Fruit fly (Drosophila melanogaster) whole organism, embryonic: ENCODE results near the gene CG11560.

Experiments used
- CG10654 ChIP-seq: fragments of 200-800 bp; sonication (Bioruptor generic); optimal IDR thresholded peaks from 2 replicates; lab custom pipeline; 2016; ENCODE audit warnings: missing biosample characterization, missing genetic modification characterization
- CG12104 ChIP-seq: fragments of 200-800 bp; sonication (Bioruptor generic); optimal IDR thresholded peaks from 3 replicates; lab custom pipeline; 2016; ENCODE audit warnings: missing biosample characterization, missing genetic modification characterization
- CG12769 ChIP-seq: fragments of 200-800 bp; sonication (Bioruptor generic); optimal IDR thresholded peaks from 2 replicates; lab custom pipeline; 2019; ENCODE audit warnings: missing biosample characterization, mild to moderate bottlenecking, missing genetic modification characterization, moderate library complexity
- CG13624 ChIP-seq: fragments of 200-800 bp; sonication (Bioruptor generic); optimal IDR thresholded peaks from 2 replicates; lab custom pipeline; 2016; ENCODE audit warnings: missing biosample characterization, missing genetic modification characterization
- CG15073 ChIP-seq: fragments of 200-800 bp; sonication (Bioruptor generic); optimal IDR thresholded peaks from 2 replicates; lab custom pipeline; 2016; ENCODE audit warnings: missing biosample characterization, missing genetic modification characterization
- CG15696 ChIP-seq: fragments of 200-800 bp; sonication (Bioruptor generic); optimal IDR thresholded peaks from 2 replicates; lab custom pipeline; 2019; ENCODE audit warnings: missing biosample characterization, mild to moderate bottlenecking, missing genetic modification characterization, moderate library complexity
- CG16813 ChIP-seq: fragments of 200-800 bp; sonication (Bioruptor generic); IDR thresholded peaks from 3 replicates; pipeline ENCODE4 v1.3.6; 2022; ENCODE audit warnings: missing biosample characterization, missing genetic modification characterization; ENCODE audit not compliant: partially characterized antibody
- CG18619 ChIP-seq: fragments of 200-800 bp; sonication (Bioruptor generic); optimal IDR thresholded peaks from 3 replicates; lab custom pipeline; 2017; ENCODE audit warnings: missing biosample characterization, mild to moderate bottlenecking, missing genetic modification characterization
- CG2199 ChIP-seq: fragments of 200-800 bp; sonication (Bioruptor generic); IDR thresholded peaks from 3 replicates; pipeline ENCODE4 v1.3.6; 2022; ENCODE audit warnings: missing biosample characterization, missing genetic modification characterization
- CG30431 ChIP-seq: fragments of 200-800 bp; sonication (Bioruptor generic); optimal IDR thresholded peaks from 2 replicates; lab custom pipeline; 2017; ENCODE audit warnings: missing biosample characterization, missing genetic modification characterization
- CG31441 ChIP-seq: fragments of 200-800 bp; sonication (Bioruptor generic); IDR thresholded peaks from 2 replicates; pipeline ENCODE4 v1.3.6; 2022; ENCODE audit warnings: missing biosample characterization, missing genetic modification characterization
- CG3995 ChIP-seq: fragments of 200-800 bp; sonication (Bioruptor generic); optimal IDR thresholded peaks from 3 replicates; lab custom pipeline; 2016; ENCODE audit warnings: missing biosample characterization, missing genetic modification characterization
- CG4328 ChIP-seq: fragments of 200-800 bp; sonication (Bioruptor generic); optimal IDR thresholded peaks from 3 replicates; lab custom pipeline; 2017; ENCODE audit warnings: missing biosample characterization, missing genetic modification reagents, missing genetic modification characterization
- CG4360 ChIP-seq: fragments of 200-800 bp; sonication (Bioruptor generic); IDR thresholded peaks from 2 replicates; pipeline ENCODE4 v1.3.6; 2022; ENCODE audit warnings: missing biosample characterization, missing genetic modification characterization
- CG6689 ChIP-seq: fragments of 200-800 bp; sonication (Bioruptor generic); IDR thresholded peaks from 2 replicates; pipeline ENCODE4 v1.3.6; 2022; ENCODE audit warnings: missing biosample characterization, missing genetic modification characterization
- CG6813 ChIP-seq: fragments of 200-800 bp; sonication (Bioruptor generic); optimal IDR thresholded peaks from 2 replicates; lab custom pipeline; 2017; ENCODE audit warnings: missing biosample characterization, missing genetic modification characterization, mild to moderate bottlenecking, moderate library complexity, missing genetic modification reagents
- CG8281 ChIP-seq: fragments of 200-800 bp; sonication (Bioruptor generic); optimal IDR thresholded peaks from 2 replicates; lab custom pipeline; 2018; ENCODE audit warnings: missing biosample characterization, mild to moderate bottlenecking, missing genetic modification characterization, moderate library complexity
- CG8944 ChIP-seq: fragments of 200-800 bp; sonication (Bioruptor generic); optimal IDR thresholded peaks from 3 replicates; lab custom pipeline; 2016; ENCODE audit warnings: missing biosample characterization, missing genetic modification characterization
- CG9876 ChIP-seq: fragments of 200-800 bp; sonication (Bioruptor generic); optimal IDR thresholded peaks from 2 replicates; lab custom pipeline; 2016; ENCODE audit warnings: missing biosample characterization, missing genetic modification characterization
- Hr3 ChIP-seq: fragments of 200-800 bp; sonication (Bioruptor generic); optimal IDR thresholded peaks from 3 replicates; lab custom pipeline; 2016; ENCODE audit warnings: missing biosample characterization, missing genetic modification characterization
- Lpt ChIP-seq: fragments of >200 bp; optimal IDR thresholded peaks from 2 replicates; lab custom pipeline; 2018; ENCODE audit warnings: missing biosample characterization, missing genetic modification characterization
- Meics ChIP-seq: fragments of 200-800 bp; sonication (Bioruptor generic); optimal IDR thresholded peaks from 2 replicates; lab custom pipeline; 2017; ENCODE audit warnings: missing biosample characterization, mild to moderate bottlenecking, missing genetic modification characterization
- NFAT ChIP-seq: fragments of 200-800 bp; sonication (Bioruptor generic); IDR thresholded peaks from 2 replicates; pipeline ENCODE4 v1.3.6; 2022; ENCODE audit warnings: missing biosample characterization, missing genetic modification characterization
- NfI ChIP-seq: fragments of 200-800 bp; sonication (Bioruptor generic); optimal IDR thresholded peaks from 3 replicates; lab custom pipeline; 2018; ENCODE audit warnings: missing biosample characterization, mild to moderate bottlenecking, missing genetic modification characterization, moderate library complexity
- Scr ChIP-seq: fragments of 200-800 bp; sonication (Bioruptor generic); IDR thresholded peaks from 2 replicates; pipeline ENCODE4 v1.3.6; 2022; ENCODE audit warnings: missing biosample characterization, missing genetic modification characterization; ENCODE audit not compliant: partially characterized antibody
- Sox102F ChIP-seq: fragments of 200-800 bp; sonication (Bioruptor generic); optimal IDR thresholded peaks from 2 replicates; lab custom pipeline; 2018; ENCODE audit warnings: missing biosample characterization, mild to moderate bottlenecking, missing genetic modification characterization, moderate library complexity
- Taf1 ChIP-seq: fragments of 200-800 bp; sonication (Bioruptor generic); IDR thresholded peaks from 2 replicates; pipeline ENCODE4 v1.3.6; 2022; ENCODE audit warnings: missing biosample characterization, missing genetic modification characterization
- Xrp1 ChIP-seq: fragments of 200-800 bp; sonication (Bioruptor generic); IDR thresholded peaks from 2 replicates; pipeline ENCODE4 v1.3.6; 2022; ENCODE audit warnings: missing biosample characterization, missing genetic modification characterization
- cas ChIP-seq: fragments of 200-800 bp; sonication (Bioruptor generic); IDR thresholded peaks from 2 replicates; pipeline ENCODE4 v1.3.6; 2022; ENCODE audit warnings: missing biosample characterization, missing genetic modification characterization
- chif ChIP-seq, 2 experiments: fragments of 200-800 bp; sonication (Bioruptor generic); optimal IDR thresholded peaks; 3 replicates each; lab custom pipeline; 2016; ENCODE audit warnings: missing biosample characterization in 2 of 2, missing genetic modification characterization in 2 of 2
- chm ChIP-seq: fragments of 200-800 bp; sonication (Bioruptor generic); IDR thresholded peaks from 2 replicates; pipeline ENCODE4 v1.3.6; 2022; ENCODE audit warnings: missing biosample characterization, missing genetic modification characterization
- danr ChIP-seq: fragments of 200-800 bp; sonication (Bioruptor generic); IDR thresholded peaks from 2 replicates; pipeline ENCODE4 v1.3.6; 2022; ENCODE audit warnings: missing biosample characterization, missing genetic modification characterization
- dmrt99B ChIP-seq: fragments of 200-800 bp; sonication (Bioruptor generic); optimal IDR thresholded peaks from 2 replicates; lab custom pipeline; 2018; ENCODE audit warnings: missing biosample characterization, mild to moderate bottlenecking, missing genetic modification characterization, moderate library complexity
- en ChIP-seq: fragments of 200-800 bp; sonication (Bioruptor generic); optimal IDR thresholded peaks from 2 replicates; lab custom pipeline; 2016; ENCODE audit warnings: missing biosample characterization, missing genetic modification characterization
- eve ChIP-seq, 2 experiments: fragments of >200 bp; optimal IDR thresholded peaks; 2 replicates each; lab custom pipeline; 2017; ENCODE audit warnings: missing biosample characterization in 2 of 2, missing genetic modification characterization in 2 of 2
- gce ChIP-seq: fragments of 200-800 bp; sonication (Bioruptor generic); IDR thresholded peaks from 3 replicates; pipeline ENCODE4 v1.3.6; 2022; ENCODE audit warnings: missing biosample characterization, missing genetic modification characterization
- hth ChIP-seq: fragments of >200 bp; optimal IDR thresholded peaks from 2 replicates; lab custom pipeline; 2017; ENCODE audit warnings: inconsistent platforms
- ind ChIP-seq: fragments of 200-800 bp; sonication (Bioruptor generic); optimal IDR thresholded peaks from 3 replicates; lab custom pipeline; 2016; ENCODE audit warnings: missing biosample characterization, missing genetic modification characterization
- knrl ChIP-seq: fragments of 200-800 bp; sonication (Bioruptor generic); IDR thresholded peaks from 3 replicates; pipeline ENCODE4 v1.3.6; 2022; ENCODE audit warnings: missing biosample characterization, missing genetic modification characterization; ENCODE audit not compliant: partially characterized antibody
- lab ChIP-seq: fragments of 200-800 bp; sonication (Bioruptor generic); optimal IDR thresholded peaks from 3 replicates; lab custom pipeline; 2017; ENCODE audit warnings: missing biosample characterization, missing genetic modification characterization, mild to moderate bottlenecking, moderate library complexity, missing genetic modification reagents
- lmd ChIP-seq: fragments of 200-800 bp; sonication (Bioruptor generic); IDR thresholded peaks from 2 replicates; pipeline ENCODE4 v1.3.6; 2022; ENCODE audit warnings: missing biosample characterization, missing genetic modification characterization
- maf-S ChIP-seq: fragments of 200-800 bp; sonication (Bioruptor generic); optimal IDR thresholded peaks from 2 replicates; lab custom pipeline; 2016; ENCODE audit warnings: missing biosample characterization, missing genetic modification characterization
- mld ChIP-seq: fragments of 200-800 bp; sonication (Bioruptor generic); IDR thresholded peaks from 3 replicates; pipeline ENCODE4 v1.3.6; 2022; ENCODE audit warnings: missing biosample characterization, missing genetic modification characterization; ENCODE audit not compliant: partially characterized antibody
- nerfin-1 ChIP-seq: fragments of 200-800 bp; sonication (Bioruptor generic); optimal IDR thresholded peaks from 3 replicates; lab custom pipeline; 2019; ENCODE audit warnings: missing biosample characterization, mild to moderate bottlenecking, missing genetic modification characterization, moderate library complexity
- slp2 ChIP-seq: fragments of 200-800 bp; sonication (Bioruptor generic); optimal IDR thresholded peaks from 2 replicates; lab custom pipeline; 2016; ENCODE audit warnings: missing biosample characterization, missing genetic modification characterization
- sr ChIP-seq: fragments of 200-800 bp; sonication (Bioruptor generic); IDR thresholded peaks from 3 replicates; pipeline ENCODE4 v1.3.6; 2022; ENCODE audit warnings: missing biosample characterization, missing genetic modification characterization
- tll ChIP-seq, 2 experiments: fragments of 200-800 bp in 1 of 2; fragments of >200 bp in 1 of 2; sonication (Bioruptor generic) in 1 of 2; optimal IDR thresholded peaks; 2 replicates each; lab custom pipeline; 2017 to 2019; ENCODE audit warnings: missing biosample characterization in 2 of 2, missing genetic modification characterization in 2 of 2, mild to moderate bottlenecking in 1 of 2, moderate library complexity in 1 of 2
- unc-4 ChIP-seq: fragments of 200-800 bp; sonication (Bioruptor generic); IDR thresholded peaks from 2 replicates; pipeline ENCODE4 v1.3.6; 2022; ENCODE audit warnings: missing biosample characterization, missing genetic modification characterization; ENCODE audit not compliant: partially characterized antibody

Gene CG11560

DNA sequence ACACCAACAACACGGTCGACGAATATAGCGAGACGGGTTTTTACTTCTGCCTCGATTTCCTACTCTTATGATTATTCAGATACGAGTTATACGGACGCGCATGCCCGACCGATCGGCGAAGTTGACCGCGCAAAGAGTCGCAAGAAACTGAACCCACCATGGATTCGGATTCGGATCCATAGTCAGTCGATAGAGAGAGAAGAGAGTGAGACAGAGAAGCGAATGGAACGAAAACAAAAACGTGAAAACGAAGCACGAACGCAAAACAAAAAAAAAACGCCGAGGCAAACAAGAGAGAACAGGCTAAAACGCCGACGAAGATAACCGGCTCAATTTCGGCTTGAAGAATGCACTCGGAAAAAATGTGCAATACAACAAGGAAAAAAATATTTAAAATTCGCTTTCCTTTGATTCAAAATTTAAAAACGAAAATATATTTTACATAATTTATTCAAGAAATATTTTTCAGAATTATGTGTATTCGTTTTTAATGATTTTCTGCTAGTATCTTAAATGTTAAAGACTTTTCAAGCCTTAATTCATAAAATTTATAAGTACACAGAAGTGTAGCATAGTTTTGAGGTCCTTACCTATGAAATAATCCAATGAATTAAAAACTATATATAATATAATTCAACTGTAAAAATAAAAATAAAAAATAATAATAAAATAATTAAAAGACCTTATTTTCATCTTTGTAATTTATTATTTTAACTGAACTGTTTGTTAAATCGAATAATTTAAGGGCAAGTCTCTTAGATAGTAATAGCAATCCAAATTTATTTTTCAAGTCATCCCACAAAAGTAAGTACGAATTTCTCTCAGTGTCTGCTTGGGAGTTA is 37.9 kb upstream of the CG11560 start, which contains the start of gene Sema5c (continued):
- peak; percentile 42; the same call in 1 of the 3 replicates for TF ChIP-seq CG16813 (GFP tag; lab: Robert Waterston, UW)
- no peak for TF ChIP-seq slp2 (GFP tag; lab: Kevin White, UChicago)
- peak; percentile 40 for TF ChIP-seq lmd (GFP tag; lab: Robert Waterston, UW)
- no peak for TF ChIP-seq CG15073
- no peak for TF ChIP-seq mld
- TF ChIP-seq hth, result no peak
- TF ChIP-seq chif (GFP tag; optimal IDR thresholded peaks at IDR 0.05; lab: Kevin White, UChicago), result peak in 1 of 2 experiments; percentile 1
- no peak for TF ChIP-seq CG8944 (GFP tag; lab: Kevin White, UChicago)
- peak; percentile 42; the same call in 1 of the 2 replicates for TF ChIP-seq CG6689
- peak in 1 of 2 experiments; percentile 12 for TF ChIP-seq tll (GFP tag; optimal IDR thresholded peaks at IDR 0.05; lab: Kevin White, UChicago)
- TF ChIP-seq cas, result no peak
- peak; percentile 82 for TF ChIP-seq Meics (GFP tag; lab: Kevin White, UChicago)
- no peak for TF ChIP-seq Taf1
- TF ChIP-seq CG12769 (tag; lab: Kevin White, UChicago), result peak; percentile 37
- TF ChIP-seq eve (GFP tag; optimal IDR thresholded peaks at IDR 0.05; lab: Kevin White, UChicago), result no peak
- TF ChIP-seq NFAT (GFP tag; lab: Robert Waterston, UW), result 0 out of 2 replicates have a peak, but pooled peaks have one; percentile 27
- peak; percentile 60 for TF ChIP-seq CG30431 (GFP tag; lab: Kevin White, UChicago)
- TF ChIP-seq CG18619, result peak; percentile 80
- no peak for TF ChIP-seq CG4328 (GFP tag; lab: Kevin White, UChicago)
- TF ChIP-seq CG6813 (GFP tag; lab: Kevin White, UChicago), result peak; percentile 47
- peak; percentile 81 for TF ChIP-seq chm (GFP tag; lab: Robert Waterston, UW)
- no peak for TF ChIP-seq maf-S (GFP tag; lab: Kevin White, UChicago)
- no peak for TF ChIP-seq CG9876
- no peak for TF ChIP-seq sr (GFP tag; lab: Robert Waterston, UW)
- TF ChIP-seq CG10654 (GFP tag; lab: Kevin White, UChicago), result peak; percentile 9
- TF ChIP-seq en, result no peak
- peak; percentile 10 for TF ChIP-seq CG8281 (tag; lab: Kevin White, UChicago)
- TF ChIP-seq CG13624, result peak; percentile 36
- TF ChIP-seq gce (GFP tag; lab: Robert Waterston, UW), result no peak; the same call in 2 of the 3 replicates
- no peak for TF ChIP-seq danr (GFP tag; lab: Robert Waterston, UW)
- TF ChIP-seq CG31441 (GFP tag; lab: Robert Waterston, UW), result peak; percentile 82
- TF ChIP-seq nerfin-1, result peak; percentile 42
- TF ChIP-seq Scr, result peak; percentile 38
- TF ChIP-seq Lpt (GFP tag; lab: Kevin White, UChicago), result no peak
- peak; percentile 75 for TF ChIP-seq CG12104 (GFP tag; lab: Kevin White, UChicago)
- TF ChIP-seq Sox102F, result peak; percentile 67
- peak; percentile 83 for TF ChIP-seq CG15696 (tag; lab: Kevin White, UChicago)
- no peak for TF ChIP-seq knrl
- peak; percentile 21 for TF ChIP-seq NfI
- TF ChIP-seq lab, result peak; percentile 40
- TF ChIP-seq CG2199 (GFP tag; lab: Robert Waterston, UW), result peak; percentile 98
- TF ChIP-seq unc-4 (GFP tag; lab: Robert Waterston, UW), result no peak
- TF ChIP-seq CG3995 (GFP tag; lab: Kevin White, UChicago), result no peak
- peak; percentile 77 for TF ChIP-seq dmrt99B (tag; lab: Kevin White, UChicago)
- TF ChIP-seq ind (GFP tag; lab: Kevin White, UChicago), result peak; percentile 38
- peak; percentile 46; the same call in 1 of the 2 replicates for TF ChIP-seq Xrp1 (GFP tag; lab: Robert Waterston, UW)
- TF ChIP-seq Hr3 (GFP tag; lab: Kevin White, UChicago), result peak; percentile 80
- TF ChIP-seq CG4360 (GFP tag; lab: Robert Waterston, UW), result peak; percentile 68; the same call in 1 of the 2 replicates
